Fruit fly (Drosophila melanogaster) whole organism: ENCODE measurements around the gene CG16789.

Source experiments
- CG8478 ChIP-seq: fragments of >200 bp; optimal IDR thresholded peaks from 2 replicates; lab custom pipeline; 2018; ENCODE audit warnings: inconsistent platforms
- Dll ChIP-seq: fragments of >200 bp; optimal IDR thresholded peaks from 2 replicates; lab custom pipeline; 2017
- EcR ChIP-seq, 2 experiments: fragments of >200 bp; optimal IDR thresholded peaks; 2 replicates each; lab custom pipeline; 2017; ENCODE audit warnings: missing biosample characterization in 2 of 2, missing genetic modification characterization in 2 of 2, missing genetic modification reagents in 2 of 2
- pan ChIP-seq: fragments of >200 bp; optimal IDR thresholded peaks from 2 replicates; lab custom pipeline; 2017
- psq ChIP-seq: fragments of >200 bp; optimal IDR thresholded peaks from 2 replicates; lab custom pipeline; 2017
- usp ChIP-seq: fragments of >200 bp; optimal IDR thresholded peaks from 2 replicates; lab custom pipeline; 2017; ENCODE audit warnings: missing biosample characterization, missing genetic modification characterization, mixed read lengths

- TF ChIP-seq Dll (lab: Kevin White, UChicago) (no peak), usp (GFP tag; lab: Kevin White, UChicago) (no peak), CG8478 (no peak), EcR (GFP tag; optimal IDR thresholded peaks at IDR 0.05; lab: Kevin White, UChicago) (no peak), pan (lab: Kevin White, UChicago) (no peak), psq (lab: Kevin White, UChicago) (no peak)
Measured at dm6 chr3R:9565895-9566294, at the start of gene CG16789.
